Worm (Caenorhabditis elegans) whole organism, L1 larva: Measurements from ENCODE around the gene nas-22.

Experiments
- hlh-4 ChIP-seq: sonication (generic microtip); optimal IDR thresholded peaks from 2 replicates; lab custom pipeline; 2016; ENCODE audit warnings: mild to moderate bottlenecking, missing genetic modification characterization, missing compliant biosample characterization
- lin-15B ChIP-seq: fragments of 150-350 bp; sonication (generic microtip); optimal IDR thresholded peaks from 3 replicates; lab custom pipeline; 2014; ENCODE audit warnings: missing biosample characterization, missing genetic modification characterization
- mef-2 ChIP-seq: fragments of 150-350 bp; optimal IDR thresholded peaks from 2 replicates; lab custom pipeline; 2014; ENCODE audit warnings: missing biosample characterization, missing genetic modification characterization

- TF ChIP-seq lin-15B (tag; lab: Kevin White, UChicago) = no peak
- TF ChIP-seq mef-2 (tag; lab: Kevin White, UChicago) = no peak
- TF ChIP-seq hlh-4 (tag; lab: Kevin White, UChicago) = no peak
Observed at ce11 chrV:11508773-11509172, 34.3 kb downstream of the nas-22 start, which contains the start of gene ttll-5.
